Worm (Caenorhabditis elegans) whole organism, young adult: ENCODE results near the gene Y52E8A.6.

Experiments
- B0019.2 ChIP-seq: fragments of 200-800 bp; sonication (Bioruptor generic); conservative IDR thresholded peaks from 2 replicates; pipeline ENCODE4 v1.3.6; 2022; ENCODE audit warnings: missing genetic modification reagents, missing genetic modification characterization, missing compliant biosample characterization
- B0035.1 ChIP-seq: sonication (generic microtip); optimal IDR thresholded peaks from 2 replicates; lab custom pipeline; 2016; ENCODE audit warnings: missing genetic modification characterization, mild to moderate bottlenecking, missing compliant biosample characterization, missing genotype, missing genetic modification reagents
- B0261.1 ChIP-seq: sonication (generic microtip); optimal IDR thresholded peaks from 2 replicates; lab custom pipeline; 2016; ENCODE audit warnings: mild to moderate bottlenecking, missing genetic modification characterization, moderate library complexity, missing compliant biosample characterization
- F39B2.1 ChIP-seq: fragments of 200-800 bp; sonication (Bioruptor generic); IDR thresholded peaks from 2 replicates; pipeline ENCODE4 v1.3.6; 2022; ENCODE audit warnings: missing genetic modification reagents, missing genetic modification characterization, missing compliant biosample characterization
- Y95B8A.8 ChIP-seq: fragments of 200-800 bp; sonication (Bioruptor generic); IDR thresholded peaks from 2 replicates; pipeline ENCODE4 v1.3.6; 2022; ENCODE audit warnings: missing genetic modification reagents, missing genetic modification characterization, missing compliant biosample characterization
- akir-1 ChIP-seq: fragments of 200-800 bp; sonication (Bioruptor generic); optimal IDR thresholded peaks from 2 replicates; lab custom pipeline; 2018; ENCODE audit warnings: mild to moderate bottlenecking, missing genetic modification characterization, moderate library complexity, missing compliant biosample characterization
- aptf-2 ChIP-seq: fragments of 200-800 bp; sonication (Bioruptor generic); conservative IDR thresholded peaks from 2 replicates; pipeline ENCODE4 v1.3.6; 2022; ENCODE audit warnings: missing genetic modification reagents, missing genetic modification characterization, missing compliant biosample characterization
- aptf-3 ChIP-seq: fragments of 200-800 bp; sonication (Bioruptor generic); IDR thresholded peaks from 2 replicates; pipeline ENCODE4 v1.3.6; 2022; ENCODE audit warnings: missing genetic modification characterization, missing compliant biosample characterization
- atf-7 ChIP-seq: sonication (generic microtip); optimal IDR thresholded peaks from 2 replicates; lab custom pipeline; 2017; ENCODE audit warnings: mild to moderate bottlenecking, missing genetic modification characterization, missing compliant biosample characterization
- ceh-100 ChIP-seq: fragments of 200-800 bp; sonication (Bioruptor generic); IDR thresholded peaks from 2 replicates; pipeline ENCODE4 v1.3.6; 2022; ENCODE audit warnings: missing genetic modification reagents, missing genetic modification characterization, missing compliant biosample characterization
- ceh-27 ChIP-seq: fragments of 200-800 bp; sonication (Bioruptor generic); optimal IDR thresholded peaks from 2 replicates; lab custom pipeline; 2018; ENCODE audit warnings: mild to moderate bottlenecking, missing genetic modification characterization, moderate library complexity, missing compliant biosample characterization
- dpl-1 ChIP-seq: fragments of 150-350 bp; optimal IDR thresholded peaks from 2 replicates; lab custom pipeline; 2014; ENCODE audit warnings: missing biosample characterization, missing genetic modification reagents, missing genetic modification characterization
- egl-18 ChIP-seq: fragments of 200-800 bp; sonication (Bioruptor generic); IDR thresholded peaks from 2 replicates; pipeline ENCODE4 v1.3.6; 2022; ENCODE audit warnings: missing genetic modification reagents, missing genetic modification characterization, missing compliant biosample characterization
- egrh-3 ChIP-seq: fragments of 200-800 bp; sonication (Bioruptor generic); IDR thresholded peaks from 2 replicates; pipeline ENCODE4 v1.3.6; 2022; ENCODE audit warnings: missing genetic modification reagents, missing genetic modification characterization, missing compliant biosample characterization
- hlh-26 ChIP-seq: fragments of 200-800 bp; sonication (Bioruptor generic); conservative IDR thresholded peaks from 2 replicates; pipeline ENCODE4 v1.3.6; 2022; ENCODE audit warnings: missing genetic modification reagents, missing genetic modification characterization, missing compliant biosample characterization
- hmg-1.2 ChIP-seq: fragments of 200-800 bp; sonication (Bioruptor generic); IDR thresholded peaks from 2 replicates; pipeline ENCODE4 v1.3.6; 2022; ENCODE audit warnings: missing genetic modification reagents, missing genetic modification characterization, missing compliant biosample characterization
- let-526 ChIP-seq: fragments of 200-800 bp; sonication (Bioruptor generic); IDR thresholded peaks from 2 replicates; pipeline ENCODE4 v1.3.6; 2022; ENCODE audit warnings: missing genetic modification reagents, missing genetic modification characterization, missing compliant biosample characterization
- let-607 ChIP-seq, 2 experiments: fragments of 200-800 bp in 1 of 2; sonication (Bioruptor generic) in 1 of 2; sonication (generic microtip) in 1 of 2; optimal IDR thresholded peaks; 2 replicates each; lab custom pipeline; 2016 to 2018; ENCODE audit warnings: mild to moderate bottlenecking in 2 of 2, missing compliant biosample characterization in 2 of 2, missing genetic modification characterization in 2 of 2, moderate library complexity in 2 of 2, missing genotype in 1 of 2
- lin-26 ChIP-seq: fragments of 200-800 bp; sonication (Bioruptor generic); IDR thresholded peaks from 2 replicates; pipeline ENCODE4 v1.3.6; 2022; ENCODE audit warnings: missing genetic modification reagents, missing genetic modification characterization, missing compliant biosample characterization
- lsl-1 ChIP-seq: fragments of 200-800 bp; sonication (Bioruptor generic); optimal IDR thresholded peaks from 2 replicates; lab custom pipeline; 2018; ENCODE audit warnings: mild to moderate bottlenecking, missing genetic modification characterization, moderate library complexity, missing compliant biosample characterization
- lsy-27 ChIP-seq: sonication (generic microtip); optimal IDR thresholded peaks from 2 replicates; lab custom pipeline; 2017; ENCODE audit warnings: missing genetic modification characterization, mild to moderate bottlenecking, missing compliant biosample characterization, antibody characterized with exemption, missing genotype, borderline replicate concordance; ENCODE audit not compliant: insufficient read depth
- madf-3 ChIP-seq: fragments of 200-800 bp; sonication (Bioruptor generic); IDR thresholded peaks from 2 replicates; pipeline ENCODE4 v1.3.6; 2022; ENCODE audit warnings: missing genetic modification reagents, missing genetic modification characterization, missing compliant biosample characterization
- madf-8 ChIP-seq: fragments of 200-800 bp; sonication (Bioruptor generic); conservative IDR thresholded peaks from 2 replicates; pipeline ENCODE4 v1.3.6; 2022; ENCODE audit warnings: missing genetic modification reagents, missing genetic modification characterization, missing compliant biosample characterization
- mcd-1 ChIP-seq: fragments of 200-800 bp; sonication (Bioruptor generic); IDR thresholded peaks from 2 replicates; pipeline ENCODE4 v1.3.6; 2022; ENCODE audit warnings: missing genetic modification reagents, missing genetic modification characterization, missing compliant biosample characterization
- mes-4 ChIP-seq: sonication (generic microtip); optimal IDR thresholded peaks from 2 replicates; lab custom pipeline; 2016; ENCODE audit warnings: missing genotype, missing genetic modification characterization, missing compliant biosample characterization
- nfyb-1 ChIP-seq: fragments of 200-800 bp; sonication (Bioruptor generic); IDR thresholded peaks from 2 replicates; pipeline ENCODE4 v1.3.6; 2022; ENCODE audit warnings: missing genetic modification reagents, missing genetic modification characterization, missing compliant biosample characterization
- nhr-27 ChIP-seq: fragments of 200-800 bp; sonication (Bioruptor generic); optimal IDR thresholded peaks from 2 replicates; lab custom pipeline; 2018; ENCODE audit warnings: mild to moderate bottlenecking, missing genetic modification characterization, moderate library complexity, missing compliant biosample characterization
- nhr-90 ChIP-seq: sonication (generic microtip); optimal IDR thresholded peaks from 2 replicates; lab custom pipeline; 2016; ENCODE audit warnings: missing genotype, mild to moderate bottlenecking, missing genetic modification characterization, missing compliant biosample characterization
- rec-8 ChIP-seq, 2 experiments: sonication (generic microtip); optimal IDR thresholded peaks; 2 replicates each; lab custom pipeline; 2016; ENCODE audit warnings: mild to moderate bottlenecking in 2 of 2, missing genetic modification characterization in 2 of 2, missing genetic modification reagents in 2 of 2, missing genotype in 2 of 2, missing biosample characterization in 1 of 2, missing compliant biosample characterization in 1 of 2, moderate library complexity in 1 of 2
- repo-1 ChIP-seq: sonication (generic microtip); optimal IDR thresholded peaks from 2 replicates; lab custom pipeline; 2017; ENCODE audit warnings: mild to moderate bottlenecking, missing genetic modification characterization, missing compliant biosample characterization
- rpc-1 ChIP-seq, 2 experiments: fragments of 150-350 bp in 1 of 2; sonication (generic microtip) in 1 of 2; optimal IDR thresholded peaks; 2 replicates each; lab custom pipeline; 2014 to 2018; ENCODE audit warnings: missing biosample characterization in 1 of 2, missing genetic modification characterization in 1 of 2, missing genetic modification reagents in 1 of 2, missing genotype in 1 of 2
- snpc-1.1 ChIP-seq: sonication (generic microtip); optimal IDR thresholded peaks from 2 replicates; lab custom pipeline; 2017; ENCODE audit warnings: missing genetic modification characterization, mild to moderate bottlenecking, missing compliant biosample characterization, antibody characterized with exemption, moderate library complexity, missing genotype, missing genetic modification reagents; ENCODE audit not compliant: insufficient read depth
- snpc-3.4 ChIP-seq: sonication (generic microtip); optimal IDR thresholded peaks from 2 replicates; lab custom pipeline; 2017; ENCODE audit warnings: missing genetic modification characterization, mild to moderate bottlenecking, missing compliant biosample characterization, antibody characterized with exemption, moderate library complexity, missing genotype, missing genetic modification reagents
- sptf-2 ChIP-seq: fragments of 200-800 bp; sonication (Bioruptor generic); optimal IDR thresholded peaks from 2 replicates; lab custom pipeline; 2018; ENCODE audit warnings: mild to moderate bottlenecking, missing genetic modification characterization, missing compliant biosample characterization
- tbx-9 ChIP-seq: sonication (generic microtip); optimal IDR thresholded peaks from 2 replicates; lab custom pipeline; 2016; ENCODE audit warnings: borderline replicate concordance, missing genetic modification characterization, inconsistent platforms, missing compliant biosample characterization
- unc-62 ChIP-seq: fragments of 150-350 bp; optimal IDR thresholded peaks from 2 replicates; lab custom pipeline; 2014; ENCODE audit warnings: missing biosample characterization, missing genetic modification reagents, missing genetic modification characterization
- ztf-26 ChIP-seq: sonication (generic microtip); optimal IDR thresholded peaks from 2 replicates; lab custom pipeline; 2017; ENCODE audit warnings: missing genetic modification characterization, missing compliant biosample characterization
- ztf-3 ChIP-seq: fragments of 200-800 bp; sonication (Bioruptor generic); optimal IDR thresholded peaks from 2 replicates; lab custom pipeline; 2018; ENCODE audit warnings: mild to moderate bottlenecking, missing genetic modification characterization, missing compliant biosample characterization

Gene Y52E8A.6

ce11 chrII:4284305-4285193 is 35.2 kb downstream of the Y52E8A.6 start:
- TF ChIP-seq lin-26 (GFP tag; lab: Robert Waterston, UW) (no peak), unc-62 (no peak), nfyb-1 (peak; percentile 66; the same call in 1 of the 2 replicates)
- TF ChIP-seq, all 124 proteins: peak for 1

ce11 chrII:4281743-4282142 is 38.0 kb downstream of the Y52E8A.6 start, which contains the start of gene C01F1.5:
Gene C01F1.5 (minus strand): TSS chrII:4281845.
- TF ChIP-seq snpc-3.4 (tag; lab: Kevin White, UChicago), result peak; percentile 5
- TF ChIP-seq hlh-26 (GFP tag; lab: Robert Waterston, UW), result no peak

ce11 chrII:4277639-4278038 is 42.1 kb downstream of the Y52E8A.6 start:
- no peak for TF ChIP-seq sptf-2 (GFP tag; lab: Kevin White, UChicago)
- TF ChIP-seq B0019.2 (GFP tag; lab: Robert Waterston, UW), result no peak
- no peak for TF ChIP-seq atf-7 (tag; lab: Kevin White, UChicago)
- TF ChIP-seq repo-1 (tag; lab: Kevin White, UChicago), result no peak
- no peak for TF ChIP-seq tbx-9 (tag; lab: Kevin White, UChicago)
- no peak for TF ChIP-seq lsl-1 (GFP tag; lab: Kevin White, UChicago)
- TF ChIP-seq nhr-90 (tag; lab: Kevin White, UChicago), result no peak
- no peak for TF ChIP-seq F39B2.1 (GFP tag; lab: Robert Waterston, UW)
- no peak for TF ChIP-seq let-607 (tag; optimal IDR thresholded peaks at IDR 0.05; lab: Kevin White, UChicago)
- TF ChIP-seq lsy-27 (tag; lab: Kevin White, UChicago), result no peak
- TF ChIP-seq ceh-27 (GFP tag; lab: Kevin White, UChicago), result no peak
- no peak for TF ChIP-seq ztf-3 (GFP tag; lab: Kevin White, UChicago)
- no peak for TF ChIP-seq snpc-1.1
- TF ChIP-seq Y95B8A.8, result no peak
- TF ChIP-seq mcd-1 (GFP tag; lab: Robert Waterston, UW), result no peak

ce11 chrII:4276924-4277323 is 42.8 kb downstream of the Y52E8A.6 start:
- TF ChIP-seq ceh-100, result no peak
- TF ChIP-seq madf-8 (GFP tag; lab: Robert Waterston, UW), result no peak
- no peak for TF ChIP-seq dpl-1 (GFP tag; lab: Kevin White, UChicago)
- no peak for TF ChIP-seq aptf-2 (GFP tag; lab: Robert Waterston, UW)
- no peak for TF ChIP-seq aptf-3
- no peak for TF ChIP-seq rec-8 (tag; optimal IDR thresholded peaks at IDR 0.05; lab: Kevin White, UChicago)

- TF ChIP-seq B0035.1 (tag; lab: Kevin White, UChicago) (no peak), nhr-27 (no peak), ztf-26 (tag; lab: Kevin White, UChicago) (no peak), B0261.1 (tag; lab: Kevin White, UChicago) (no peak), let-526 (GFP tag; lab: Robert Waterston, UW) (no peak), mes-4 (tag; lab: Kevin White, UChicago) (no peak), egrh-3 (GFP tag; lab: Robert Waterston, UW) (no peak), lsy-27 (tag; lab: Kevin White, UChicago) (no peak), sptf-2 (GFP tag; lab: Kevin White, UChicago) (no peak), egl-18 (GFP tag; lab: Robert Waterston, UW) (no peak), hmg-1.2 (GFP tag; lab: Robert Waterston, UW) (no peak), akir-1 (GFP tag; lab: Kevin White, UChicago) (no peak), madf-3 (GFP tag; lab: Robert Waterston, UW) (no peak), rpc-1 (optimal IDR thresholded peaks at IDR 0.05; lab: Kevin White, UChicago) (no peak), rpc-1 (tag; optimal IDR thresholded peaks at IDR 0.05; lab: Kevin White, UChicago) (no peak), let-607 (tag; optimal IDR thresholded peaks at IDR 0.05; lab: Kevin White, UChicago) (no peak)
Measured at ce11 chrII:4275637-4276252, 44.0 kb downstream of the Y52E8A.6 start, which contains the start of gene npr-42. Gene npr-42 (plus strand): TSS chrII:4276202.
